Fruit fly (Drosophila melanogaster) whole organism, embryonic: ENCODE data around the gene Bub1.
A peak's percentile ranks its signal among the peaks of the same experiment; 100 is the strongest.

Source experiments
- Atf-2 ChIP-seq: fragments of 200-800 bp; sonication (Bioruptor generic); optimal IDR thresholded peaks from 2 replicates; lab custom pipeline; 2016; ENCODE audit warnings: missing biosample characterization, missing genetic modification characterization
- Blimp-1 ChIP-seq: fragments of 200-800 bp; sonication (Bioruptor generic); optimal IDR thresholded peaks from 3 replicates; lab custom pipeline; 2018; ENCODE audit warnings: missing biosample characterization, missing genetic modification characterization, mild to moderate bottlenecking, moderate library complexity, missing genetic modification reagents
- CG10979 ChIP-seq: fragments of 200-800 bp; sonication (Bioruptor generic); optimal IDR thresholded peaks from 2 replicates; lab custom pipeline; 2018; ENCODE audit warnings: missing biosample characterization, mild to moderate bottlenecking, missing genetic modification characterization, moderate library complexity
- CG11085 ChIP-seq: fragments of 200-800 bp; sonication (Bioruptor generic); IDR thresholded peaks from 2 replicates; pipeline ENCODE4 v1.3.6; 2022; ENCODE audit warnings: missing biosample characterization, missing genetic modification characterization
- CG11695 ChIP-seq: fragments of 200-800 bp; sonication (Bioruptor generic); IDR thresholded peaks from 3 replicates; pipeline ENCODE4 v1.3.6; 2022; ENCODE audit warnings: missing biosample characterization, missing genetic modification characterization
- CG11696 ChIP-seq: fragments of 200-800 bp; sonication (Bioruptor generic); IDR thresholded peaks from 2 replicates; pipeline ENCODE4 v1.3.6; 2022; ENCODE audit warnings: missing biosample characterization, missing genetic modification characterization
- CG12391 ChIP-seq: fragments of 200-800 bp; sonication (Bioruptor generic); optimal IDR thresholded peaks from 3 replicates; lab custom pipeline; 2018; ENCODE audit warnings: missing biosample characterization, mild to moderate bottlenecking, missing genetic modification characterization, moderate library complexity
- CG17186 ChIP-seq: fragments of 200-800 bp; sonication (Bioruptor generic); optimal IDR thresholded peaks from 3 replicates; lab custom pipeline; 2017; ENCODE audit warnings: missing biosample characterization, missing genetic modification reagents, missing genetic modification characterization
- CG17328 ChIP-seq: fragments of 200-800 bp; sonication (Bioruptor generic); IDR thresholded peaks from 2 replicates; pipeline ENCODE4 v1.3.6; 2022; ENCODE audit warnings: missing biosample characterization, missing genetic modification characterization
- CG17359 ChIP-seq: fragments of 200-800 bp; sonication (Bioruptor generic); optimal IDR thresholded peaks from 3 replicates; lab custom pipeline; 2018; ENCODE audit warnings: missing biosample characterization, mild to moderate bottlenecking, missing genetic modification characterization, moderate library complexity
- CG17361 ChIP-seq: fragments of 200-800 bp; sonication (Bioruptor generic); IDR thresholded peaks from 3 replicates; pipeline ENCODE4 v1.3.6; 2022; ENCODE audit warnings: missing biosample characterization, missing genetic modification characterization
- CG17912 ChIP-seq: fragments of 200-800 bp; sonication (Bioruptor generic); optimal IDR thresholded peaks from 2 replicates; lab custom pipeline; 2018; ENCODE audit warnings: missing biosample characterization, mild to moderate bottlenecking, missing genetic modification characterization
- CG18262 ChIP-seq: fragments of 200-800 bp; optimal IDR thresholded peaks from 3 replicates; lab custom pipeline; 2019; ENCODE audit warnings: missing biosample characterization, mild to moderate bottlenecking, missing genetic modification characterization, moderate library complexity
- CG1832 ChIP-seq: fragments of 200-800 bp; sonication (Bioruptor generic); optimal IDR thresholded peaks from 2 replicates; lab custom pipeline; 2017; ENCODE audit warnings: missing biosample characterization, mild to moderate bottlenecking, missing genetic modification characterization, inconsistent platforms
- CG2120 ChIP-seq: fragments of 200-800 bp; sonication (Bioruptor generic); optimal IDR thresholded peaks from 3 replicates; lab custom pipeline; 2016; ENCODE audit warnings: missing biosample characterization, missing genetic modification characterization
- CG2678 ChIP-seq: fragments of 200-800 bp; sonication (Bioruptor generic); optimal IDR thresholded peaks from 3 replicates; lab custom pipeline; 2019; ENCODE audit warnings: missing biosample characterization, mild to moderate bottlenecking, missing genetic modification characterization, moderate library complexity
- CG4328 ChIP-seq: fragments of 200-800 bp; sonication (Bioruptor generic); optimal IDR thresholded peaks from 3 replicates; lab custom pipeline; 2017; ENCODE audit warnings: missing biosample characterization, missing genetic modification reagents, missing genetic modification characterization
- CG6689 ChIP-seq: fragments of 200-800 bp; sonication (Bioruptor generic); IDR thresholded peaks from 2 replicates; pipeline ENCODE4 v1.3.6; 2022; ENCODE audit warnings: missing biosample characterization, missing genetic modification characterization
- CG6813 ChIP-seq: fragments of 200-800 bp; sonication (Bioruptor generic); optimal IDR thresholded peaks from 2 replicates; lab custom pipeline; 2017; ENCODE audit warnings: missing biosample characterization, missing genetic modification characterization, mild to moderate bottlenecking, moderate library complexity, missing genetic modification reagents
- CG7745 ChIP-seq: fragments of 200-800 bp; sonication (Bioruptor generic); optimal IDR thresholded peaks from 2 replicates; lab custom pipeline; 2018; ENCODE audit warnings: missing biosample characterization, mild to moderate bottlenecking, missing genetic modification characterization, moderate library complexity
- CG7839 ChIP-seq: fragments of 200-800 bp; sonication (Bioruptor generic); optimal IDR thresholded peaks from 3 replicates; lab custom pipeline; 2018; ENCODE audit warnings: missing biosample characterization, mild to moderate bottlenecking, missing genetic modification characterization, moderate library complexity
- CG8290 ChIP-seq, 3 experiments: fragments of 200-800 bp; sonication (Bioruptor generic); optimal IDR thresholded peaks; 2 replicates each; lab custom pipeline; 2016 to 2019; ENCODE audit warnings: missing biosample characterization in 3 of 3, missing genetic modification characterization in 3 of 3, mild to moderate bottlenecking in 2 of 3, moderate library complexity in 1 of 3
- CG8388 ChIP-seq: fragments of 200-800 bp; sonication (Bioruptor generic); optimal IDR thresholded peaks from 2 replicates; lab custom pipeline; 2019; ENCODE audit warnings: missing biosample characterization, mild to moderate bottlenecking, missing genetic modification characterization, moderate library complexity
- CrebB ChIP-seq: fragments of 200-800 bp; sonication (Bioruptor generic); optimal IDR thresholded peaks from 3 replicates; lab custom pipeline; 2018; ENCODE audit warnings: missing biosample characterization, mild to moderate bottlenecking, missing genetic modification characterization
- Dll ChIP-seq: fragments of 200-800 bp; sonication (Bioruptor generic); IDR thresholded peaks from 4 replicates; pipeline ENCODE4 v1.3.6; 2022; ENCODE audit warnings: missing biosample characterization, missing genetic modification characterization; ENCODE audit not compliant: partially characterized antibody
- H2.0 ChIP-seq: fragments of 200-800 bp; sonication (Bioruptor generic); IDR thresholded peaks from 2 replicates; pipeline ENCODE4 v1.3.6; 2022; ENCODE audit warnings: missing biosample characterization, missing genetic modification characterization
- MESR4 ChIP-seq: fragments of 200-800 bp; sonication (Bioruptor generic); optimal IDR thresholded peaks from 2 replicates; lab custom pipeline; 2018; ENCODE audit warnings: missing biosample characterization, mild to moderate bottlenecking, missing genetic modification characterization, moderate library complexity
- Med ChIP-seq: fragments of 200-800 bp; sonication (Bioruptor generic); peaks from one replicate; lab custom pipeline; 2016; ENCODE audit warnings: missing biosample characterization, missing genetic modification characterization, mild to moderate bottlenecking, inconsistent platforms, moderate library complexity
- Oli ChIP-seq: fragments of 200-800 bp; sonication (Bioruptor generic); optimal IDR thresholded peaks from 2 replicates; lab custom pipeline; 2018; ENCODE audit warnings: missing biosample characterization, mild to moderate bottlenecking, missing genetic modification characterization, moderate library complexity
- Sox100B ChIP-seq: fragments of 200-800 bp; sonication (Bioruptor generic); optimal IDR thresholded peaks from 3 replicates; lab custom pipeline; 2018; ENCODE audit warnings: missing biosample characterization, mild to moderate bottlenecking, missing genetic modification characterization
- Sox102F ChIP-seq: fragments of 200-800 bp; sonication (Bioruptor generic); optimal IDR thresholded peaks from 2 replicates; lab custom pipeline; 2018; ENCODE audit warnings: missing biosample characterization, mild to moderate bottlenecking, missing genetic modification characterization, moderate library complexity
- ash1 ChIP-seq: fragments of 200-800 bp; sonication (Bioruptor generic); optimal IDR thresholded peaks from 2 replicates; lab custom pipeline; 2018; ENCODE audit warnings: missing biosample characterization, mild to moderate bottlenecking, missing genetic modification characterization
- bsh ChIP-seq, 2 experiments: fragments of 200-800 bp; sonication (Bioruptor generic); optimal IDR thresholded peaks; 2 replicates each; lab custom pipeline; 2017 to 2018; ENCODE audit warnings: mild to moderate bottlenecking in 2 of 2, missing biosample characterization in 2 of 2, missing genetic modification characterization in 2 of 2, moderate library complexity in 1 of 2
- chinmo ChIP-seq: fragments of 200-800 bp; sonication (Bioruptor generic); IDR thresholded peaks from 4 replicates; pipeline ENCODE4 v1.3.6; 2022; ENCODE audit warnings: missing biosample characterization, missing genetic modification characterization; ENCODE audit not compliant: partially characterized antibody
- crc ChIP-seq: fragments of 200-800 bp; sonication (Bioruptor generic); optimal IDR thresholded peaks from 2 replicates; lab custom pipeline; 2016; ENCODE audit warnings: missing biosample characterization, missing genetic modification characterization
- dan ChIP-seq: fragments of 200-800 bp; sonication (Bioruptor generic); IDR thresholded peaks from 2 replicates; pipeline ENCODE4 v1.3.6; 2022; ENCODE audit warnings: missing biosample characterization, missing genetic modification characterization
- dmrt11E ChIP-seq: fragments of 200-800 bp; sonication (Bioruptor generic); optimal IDR thresholded peaks from 3 replicates; lab custom pipeline; 2018; ENCODE audit warnings: missing biosample characterization, mild to moderate bottlenecking, missing genetic modification characterization, moderate library complexity
- eve ChIP-seq, 2 experiments: fragments of >200 bp; optimal IDR thresholded peaks; 2 replicates each; lab custom pipeline; 2017; ENCODE audit warnings: missing biosample characterization in 2 of 2, missing genetic modification characterization in 2 of 2
- gem ChIP-seq: fragments of 200-800 bp; sonication (Bioruptor generic); optimal IDR thresholded peaks from 2 replicates; lab custom pipeline; 2019; ENCODE audit warnings: missing biosample characterization, mild to moderate bottlenecking, missing genetic modification characterization, moderate library complexity
- hkb ChIP-seq, 2 experiments: fragments of 200-800 bp in 1 of 2; fragments of >200 bp in 1 of 2; sonication (Bioruptor generic) in 1 of 2; IDR thresholded peaks in 1 of 2; optimal IDR thresholded peaks in 1 of 2; 2 replicates each; pipeline versions ENCODE4 v1.3.6 to Lab custom; 2017 to 2022; ENCODE audit warnings: missing biosample characterization in 1 of 2, missing genetic modification characterization in 1 of 2
- jigr1 ChIP-seq: fragments of 200-800 bp; sonication (Bioruptor generic); IDR thresholded peaks from 3 replicates; pipeline ENCODE4 v1.3.6; 2022; ENCODE audit warnings: missing biosample characterization, missing genetic modification characterization
- lbe ChIP-seq: fragments of 200-800 bp; sonication (Bioruptor generic); optimal IDR thresholded peaks from 2 replicates; lab custom pipeline; 2016; ENCODE audit warnings: missing biosample characterization, mild to moderate bottlenecking, missing genetic modification characterization
- lilli ChIP-seq: fragments of 200-800 bp; sonication (Bioruptor generic); optimal IDR thresholded peaks from 3 replicates; lab custom pipeline; 2016; ENCODE audit warnings: missing biosample characterization, missing genetic modification characterization
- oc ChIP-seq: fragments of 200-800 bp; sonication (Bioruptor generic); optimal IDR thresholded peaks from 2 replicates; lab custom pipeline; 2018; ENCODE audit warnings: missing biosample characterization, mild to moderate bottlenecking, missing genetic modification characterization, moderate library complexity
- phol ChIP-seq: fragments of 200-800 bp; sonication (Bioruptor generic); optimal IDR thresholded peaks from 3 replicates; lab custom pipeline; 2018; ENCODE audit warnings: missing biosample characterization, mild to moderate bottlenecking, missing genetic modification characterization, moderate library complexity
- sqz ChIP-seq: fragments of 200-800 bp; sonication (Bioruptor generic); optimal IDR thresholded peaks from 3 replicates; lab custom pipeline; 2018; ENCODE audit warnings: missing biosample characterization, mild to moderate bottlenecking, missing genetic modification characterization
- tio ChIP-seq: fragments of 200-800 bp; sonication (Bioruptor generic); optimal IDR thresholded peaks from 2 replicates; lab custom pipeline; 2017; ENCODE audit warnings: missing biosample characterization, missing genetic modification characterization, inconsistent platforms
- twi ChIP-seq: fragments of 200-800 bp; optimal IDR thresholded peaks from 2 replicates; lab custom pipeline; 2019; ENCODE audit warnings: missing biosample characterization, mild to moderate bottlenecking, missing genetic modification characterization, moderate library complexity

The Bub1 gene

dm6 chr2L:5231437-5231836 is 47.2 kb upstream of the Bub1 start:
- TF ChIP-seq CG17912 (no peak), CG11696 (peak; percentile 83), crc (no peak), CG7745 (peak; percentile 49), Sox102F (GFP tag; lab: Kevin White, UChicago) (peak; percentile 24), lbe (peak; percentile 28), CG11695 (GFP tag; lab: Robert Waterston, UW) (0 out of 3 replicates have a peak, but pooled peaks have one; percentile 31), Blimp-1 (peak; percentile 13), CG6689 (no peak), hkb (optimal IDR thresholded peaks at IDR 0.05; lab: Kevin White, UChicago) (no peak), hkb (GFP tag; IDR thresholded peaks at IDR 0.05; lab: Robert Waterston, UW) (peak; percentile 50; the same call in 1 of the 2 replicates), phol (tag; lab: Kevin White, UChicago) (peak; percentile 5), CG10979 (tag; lab: Kevin White, UChicago) (peak; percentile 6), CG1832 (GFP tag; lab: Kevin White, UChicago) (no peak), ash1 (no peak), tio (GFP tag; lab: Kevin White, UChicago) (peak; percentile 7), H2.0 (0 out of 2 replicates have a peak, but pooled peaks have one; percentile 31), lilli (peak; percentile 14), gem (peak; percentile 48), dmrt11E (tag; lab: Kevin White, UChicago) (peak; percentile 36), CG6813 (GFP tag; lab: Kevin White, UChicago) (no peak), sqz (GFP tag; lab: Kevin White, UChicago) (no peak), CG8290 (GFP tag; optimal IDR thresholded peaks at IDR 0.05; lab: Kevin White, UChicago) (peak; percentile 0), CG8290 (tag; optimal IDR thresholded peaks at IDR 0.05; lab: Kevin White, UChicago) (no peak), CrebB (tag; lab: Kevin White, UChicago) (no peak), oc (tag; lab: Kevin White, UChicago) (peak; percentile 14), chinmo (0 out of 4 replicates have a peak, but pooled peaks have one; percentile 28), CG7839 (peak; percentile 6), CG11085 (GFP tag; lab: Robert Waterston, UW) (no peak), CG17186 (GFP tag; lab: Kevin White, UChicago) (no peak), Atf-2 (GFP tag; lab: Kevin White, UChicago) (no peak), twi (tag; lab: Kevin White, UChicago) (no peak), Med (GFP tag; lab: Kevin White, UChicago) (peak; percentile 68), CG8388 (GFP tag; lab: Kevin White, UChicago) (no peak), CG4328 (GFP tag; lab: Kevin White, UChicago) (no peak), CG18262 (tag; lab: Kevin White, UChicago) (peak; percentile 33), CG2678 (tag; lab: Kevin White, UChicago) (peak; percentile 16), eve (GFP tag; optimal IDR thresholded peaks at IDR 0.05; lab: Kevin White, UChicago) (peak in 1 of 2 experiments; percentile 73), Dll (no peak), bsh (GFP tag; optimal IDR thresholded peaks at IDR 0.05; lab: Kevin White, UChicago) (peak in 1 of 2 experiments; percentile 16), Sox100B (no peak), CG12391 (tag; lab: Kevin White, UChicago) (peak; percentile 4), Oli (tag; lab: Kevin White, UChicago) (peak; percentile 12), CG17359 (tag; lab: Kevin White, UChicago) (peak; percentile 9), CG17361 (0 out of 3 replicates have a peak, but pooled peaks have one; percentile 11), dan (GFP tag; lab: Robert Waterston, UW) (no peak), jigr1 (no peak), CG2120 (no peak), CG17328 (peak; percentile 15; the same call in 1 of the 2 replicates), MESR4 (no peak)
